Fruit fly (Drosophila melanogaster): Measurements from ENCODE around the gene Gale.

Gale gene

dm6 chr3L:698748-699367 lies 50.5 kb downstream of the Gale start, which contains the start of gene CG13894 (continued):
- TF ChIP-seq net (GFP tag; optimal IDR thresholded peaks at IDR 0.05) (no peak), Hr38 (GFP tag; optimal IDR thresholded peaks at IDR 0.05) (no peak), CG10669 (GFP tag; optimal IDR thresholded peaks at IDR 0.05) (no peak)

dm6 chr3L:699368-700150 lies 51.2 kb downstream of the Gale start:
- TF ChIP-seq CG11762 (GFP tag; optimal IDR thresholded peaks at IDR 0.05; ENCODE audit: insufficient read depth) (no peak), achi (GFP tag; optimal IDR thresholded peaks at IDR 0.05) (peak; percentile 51), ss (GFP tag; optimal IDR thresholded peaks at IDR 0.05) (peak; percentile 2 to 18), CG10669 (GFP tag; optimal IDR thresholded peaks at IDR 0.05) (peak; percentile 55), CG3032 (tag; optimal IDR thresholded peaks at IDR 0.05) (peak; percentile 53), topi (GFP tag; optimal IDR thresholded peaks at IDR 0.05) (peak; percentile 46), Eip75B (GFP tag; optimal IDR thresholded peaks at IDR 0.05) (peak; percentile 66), CG3919 (GFP tag; optimal IDR thresholded peaks at IDR 0.05) (peak; percentile 47), CG6163 (GFP tag; IDR thresholded peaks at IDR 0.05) (peak; percentile 16; the same call in 1 of the 3 replicates), dac (GFP tag; optimal IDR thresholded peaks at IDR 0.05) (peak; percentile 31), CG15336 (GFP tag; IDR thresholded peaks at IDR 0.05) (0 out of 2 replicates have a peak, but pooled peaks have one; percentile 41), Eip93F (GFP tag; optimal IDR thresholded peaks at IDR 0.05) (no peak), vri (GFP tag; optimal IDR thresholded peaks at IDR 0.05) (peak; percentile 11), CG16779 (tag; optimal IDR thresholded peaks at IDR 0.05) (no peak), dsx (GFP tag; optimal IDR thresholded peaks at IDR 0.05; ENCODE audit: poor library complexity, severe bottlenecking) (no peak), CG11294 (GFP tag; IDR thresholded peaks at IDR 0.05) (no peak), CG6792 (GFP tag; optimal IDR thresholded peaks at IDR 0.05) (no peak), Eip78C (GFP tag) (peak; percentile 80), svp (GFP tag) (peak; percentile 30), fkh (GFP tag; optimal IDR thresholded peaks at IDR 0.05) (peak; percentile 80), CG8632 (GFP tag; optimal IDR thresholded peaks at IDR 0.05) (peak; percentile 38), lz (GFP tag; optimal IDR thresholded peaks at IDR 0.05) (peak; percentile 49), Hr4 (GFP tag; optimal IDR thresholded peaks at IDR 0.05) (peak; percentile 43), Sox102F (GFP tag; optimal IDR thresholded peaks at IDR 0.05) (peak; percentile 42), fd59A (GFP tag; optimal IDR thresholded peaks at IDR 0.05) (peak; percentile 41), acj6 (GFP tag; optimal IDR thresholded peaks at IDR 0.05) (peak; percentile 42), salr (GFP tag; optimal IDR thresholded peaks at IDR 0.05) (peak; percentile 5 to 29), spab (GFP tag; optimal IDR thresholded peaks at IDR 0.05) (peak; percentile 68), CG7368 (GFP tag; optimal IDR thresholded peaks at IDR 0.05) (no peak), CG6854 (GFP tag; optimal IDR thresholded peaks at IDR 0.05) (no peak), CG6808 (GFP tag; optimal IDR thresholded peaks at IDR 0.05) (peak; percentile 44), cyc (GFP tag; optimal IDR thresholded peaks at IDR 0.05) (peak; percentile 26), Hr39 (GFP tag; optimal IDR thresholded peaks at IDR 0.05) (peak; percentile 36), CG8319 (GFP tag; optimal IDR thresholded peaks at IDR 0.05) (no peak), Blimp-1 (GFP tag; optimal IDR thresholded peaks at IDR 0.05) (no peak), Hr38 (GFP tag; optimal IDR thresholded peaks at IDR 0.05) (no peak), Ets96B (tag; optimal IDR thresholded peaks at IDR 0.05) (peak; percentile 67), Sox15 (GFP tag; optimal IDR thresholded peaks at IDR 0.05) (no peak), net (GFP tag; optimal IDR thresholded peaks at IDR 0.05) (no peak), Lpt (GFP tag; optimal IDR thresholded peaks at IDR 0.05) (peak; percentile 7), CG8119 (GFP tag; IDR thresholded peaks at IDR 0.05) (peak; percentile 20; the same call in 1 of the 3 replicates), CG4318 (GFP tag; optimal IDR thresholded peaks at IDR 0.05) (peak; percentile 47), CG1621 (tag; optimal IDR thresholded peaks at IDR 0.05) (peak; percentile 36), Smox (GFP tag; optimal IDR thresholded peaks at IDR 0.05) (peak; percentile 47), CG31627 (GFP tag; optimal IDR thresholded peaks at IDR 0.05) (peak; percentile 56), eg (GFP tag; IDR thresholded peaks at IDR 0.05) (0 out of 3 replicates have a peak, but pooled peaks have one; percentile 6)

Measured in whole organism, prepupa.